Fruit fly (Drosophila melanogaster): ENCODE data around the gene fh.
A peak's percentile ranks its signal among the peaks of the same experiment; 100 is the strongest.

Gene fh

dm6 chrX:9152127-9152598 lies 3.3 kb upstream of the fh start (continued):
- TF ChIP-seq pum (GFP tag; optimal IDR thresholded peaks at IDR 0.05), result no peak
- TF ChIP-seq CHES-1-like (GFP tag; optimal IDR thresholded peaks at IDR 0.05), result peak; percentile 38
- TF ChIP-seq CG3065 (GFP tag; optimal IDR thresholded peaks at IDR 0.05), result peak; percentile 12
- peak; percentile 16 for TF ChIP-seq CG17829 (tag; optimal IDR thresholded peaks at IDR 0.05)
- peak; percentile 48 for TF ChIP-seq CG10979 (tag; optimal IDR thresholded peaks at IDR 0.05)
- TF ChIP-seq CG12391 (tag; optimal IDR thresholded peaks at IDR 0.05), result peak; percentile 31
- TF ChIP-seq lab (GFP tag; optimal IDR thresholded peaks at IDR 0.05), result no peak
- no peak for TF ChIP-seq caup (GFP tag; optimal IDR thresholded peaks at IDR 0.05; ENCODE audit: severe bottlenecking)
- peak; percentile 15 for TF ChIP-seq Ets97D (GFP tag; optimal IDR thresholded peaks at IDR 0.05)
- TF ChIP-seq croc (GFP tag; conservative IDR thresholded peaks at IDR 0.05), result no peak
- no peak for TF ChIP-seq seq (GFP tag; IDR thresholded peaks at IDR 0.05)
- TF ChIP-seq ken (GFP tag; IDR thresholded peaks at IDR 0.05), result no peak
- no peak for TF ChIP-seq jigr1 (GFP tag; IDR thresholded peaks at IDR 0.05)
- no peak for TF ChIP-seq tx (GFP tag; optimal IDR thresholded peaks at IDR 0.05)
- peak in 1 of 3 experiments; percentile 17 for TF ChIP-seq Stat92E (GFP tag; optimal IDR thresholded peaks at IDR 0.05)
- TF ChIP-seq run (tag; optimal IDR thresholded peaks at IDR 0.05), result no peak
- TF ChIP-seq Sry-β (GFP tag; optimal IDR thresholded peaks at IDR 0.05), result no peak
- TF ChIP-seq CG11504 (tag; optimal IDR thresholded peaks at IDR 0.05), result no peak
- TF ChIP-seq jing (GFP tag; optimal IDR thresholded peaks at IDR 0.05), result no peak
- TF ChIP-seq Ets65A (GFP tag), result peak; percentile 1
- TF ChIP-seq Sin3A (optimal IDR thresholded peaks at IDR 0.05), result no peak
- TF ChIP-seq CG4854 (GFP tag; optimal IDR thresholded peaks at IDR 0.05), result no peak
- TF ChIP-seq hbn (GFP tag; IDR thresholded peaks at IDR 0.05; ENCODE audit: partially characterized antibody), result no peak
- no peak for TF ChIP-seq odd (GFP tag; optimal IDR thresholded peaks at IDR 0.05)
- no peak for TF ChIP-seq tin (GFP tag; optimal IDR thresholded peaks at IDR 0.05)
- TF ChIP-seq al (GFP tag; IDR thresholded peaks at IDR 0.05), result no peak
- TF ChIP-seq CG11723 (GFP tag; optimal IDR thresholded peaks at IDR 0.05), result no peak
- no peak for TF ChIP-seq mld (GFP tag; IDR thresholded peaks at IDR 0.05; ENCODE audit: partially characterized antibody)
- no peak for TF ChIP-seq CG7987 (GFP tag; optimal IDR thresholded peaks at IDR 0.05)
- TF ChIP-seq Optix (GFP tag; IDR thresholded peaks at IDR 0.05), result 0 out of 3 replicates have a peak, but pooled peaks have one; percentile 46
- TF ChIP-seq GATAe (GFP tag; conservative IDR thresholded peaks at IDR 0.05), result no peak; the same call in 1 of the 2 replicates
- 0 out of 3 replicates have a peak, but pooled peaks have one; percentile 62 for TF ChIP-seq CG2199 (GFP tag; IDR thresholded peaks at IDR 0.05)
- TF ChIP-seq chinmo (GFP tag; IDR thresholded peaks at IDR 0.05; ENCODE audit: partially characterized antibody), result peak; percentile 97
- no peak for TF ChIP-seq Tbp (GFP tag; optimal IDR thresholded peaks at IDR 0.05)
- no peak for TF ChIP-seq CG1529 (GFP tag; optimal IDR thresholded peaks at IDR 0.05)
- TF ChIP-seq ase (GFP tag; IDR thresholded peaks at IDR 0.05), result 0 out of 3 replicates have a peak, but pooled peaks have one; percentile 12
- no peak for TF ChIP-seq schlank (tag; optimal IDR thresholded peaks at IDR 0.05)
- no peak for TF ChIP-seq fd64A (GFP tag; optimal IDR thresholded peaks at IDR 0.05)
- peak; percentile 27 for TF ChIP-seq CG4282 (GFP tag; optimal IDR thresholded peaks at IDR 0.05)
- no peak for TF ChIP-seq CG7786 (GFP tag; optimal IDR thresholded peaks at IDR 0.05)
- no peak for TF ChIP-seq CG9215 (GFP tag; IDR thresholded peaks at IDR 0.05)
- no peak for TF ChIP-seq Dp (GFP tag; optimal IDR thresholded peaks at IDR 0.05)
- no peak for TF ChIP-seq Side (GFP tag; optimal IDR thresholded peaks at IDR 0.05)
- no peak for TF ChIP-seq fu2 (GFP tag; optimal IDR thresholded peaks at IDR 0.05)
- no peak for TF ChIP-seq kay (GFP tag; optimal IDR thresholded peaks at IDR 0.05)
- peak; percentile 33 for TF ChIP-seq CG7839 (tag; optimal IDR thresholded peaks at IDR 0.05)
- no peak for TF ChIP-seq Lim3 (GFP tag; IDR thresholded peaks at IDR 0.05)
- peak; percentile 68 for TF ChIP-seq CG10543 (GFP tag; optimal IDR thresholded peaks at IDR 0.05)
- peak; percentile 57 for TF ChIP-seq CG13624 (GFP tag; optimal IDR thresholded peaks at IDR 0.05)
- TF ChIP-seq CG8281 (tag; optimal IDR thresholded peaks at IDR 0.05), result no peak
- peak; percentile 22; the same call in 1 of the 2 replicates for TF ChIP-seq CG1024 (GFP tag; IDR thresholded peaks at IDR 0.05)
